Fruit fly (Drosophila melanogaster) whole organism, embryonic: ENCODE measurements around the gene slow.

ENCODE experiments used
- Bdp1 ChIP-seq: fragments of 200-800 bp; sonication (Bioruptor generic); optimal IDR thresholded peaks from 3 replicates; lab custom pipeline; 2016; ENCODE audit warnings: missing biosample characterization, missing genetic modification characterization
- CG10321 ChIP-seq: fragments of 200-800 bp; sonication (Bioruptor generic); IDR thresholded peaks from 2 replicates; pipeline ENCODE4 v1.3.6; 2022; ENCODE audit warnings: missing biosample characterization, missing genetic modification characterization
- CG10366 ChIP-seq: fragments of 200-800 bp; sonication (Bioruptor generic); IDR thresholded peaks from 2 replicates; pipeline ENCODE4 v1.3.6; 2022; ENCODE audit warnings: missing biosample characterization, missing genetic modification characterization
- CG11504 ChIP-seq: fragments of 200-800 bp; sonication (Bioruptor generic); optimal IDR thresholded peaks from 3 replicates; lab custom pipeline; 2019; ENCODE audit warnings: missing biosample characterization, mild to moderate bottlenecking, missing genetic modification characterization, moderate library complexity
- CG15514 ChIP-seq: fragments of 200-800 bp; sonication (Bioruptor generic); optimal IDR thresholded peaks from 3 replicates; lab custom pipeline; 2017; ENCODE audit warnings: missing biosample characterization, missing genetic modification characterization, mild to moderate bottlenecking, moderate library complexity, missing genetic modification reagents
- CG15601 ChIP-seq: fragments of 200-800 bp; sonication (Bioruptor generic); optimal IDR thresholded peaks from 3 replicates; lab custom pipeline; 2019; ENCODE audit warnings: missing biosample characterization, mild to moderate bottlenecking, missing genetic modification characterization, moderate library complexity
- CG1603 ChIP-seq: fragments of 200-800 bp; sonication (Bioruptor generic); optimal IDR thresholded peaks from 2 replicates; lab custom pipeline; 2019; ENCODE audit warnings: missing biosample characterization, mild to moderate bottlenecking, missing genetic modification characterization, moderate library complexity
- CG17568 ChIP-seq: fragments of 200-800 bp; sonication (Bioruptor generic); optimal IDR thresholded peaks from 2 replicates; lab custom pipeline; 2018; ENCODE audit warnings: missing biosample characterization, mild to moderate bottlenecking, missing genetic modification characterization, moderate library complexity
- CG18262 ChIP-seq: fragments of 200-800 bp; optimal IDR thresholded peaks from 3 replicates; lab custom pipeline; 2019; ENCODE audit warnings: missing biosample characterization, mild to moderate bottlenecking, missing genetic modification characterization, moderate library complexity
- CG1832 ChIP-seq: fragments of 200-800 bp; sonication (Bioruptor generic); optimal IDR thresholded peaks from 2 replicates; lab custom pipeline; 2017; ENCODE audit warnings: missing biosample characterization, mild to moderate bottlenecking, missing genetic modification characterization, inconsistent platforms
- CG4360 ChIP-seq: fragments of 200-800 bp; sonication (Bioruptor generic); IDR thresholded peaks from 2 replicates; pipeline ENCODE4 v1.3.6; 2022; ENCODE audit warnings: missing biosample characterization, missing genetic modification characterization
- CG4820 ChIP-seq: fragments of 200-800 bp; sonication (Bioruptor generic); optimal IDR thresholded peaks from 3 replicates; lab custom pipeline; 2016; ENCODE audit warnings: missing biosample characterization, missing genetic modification characterization
- CG8359 ChIP-seq: fragments of 200-800 bp; sonication (Bioruptor generic); optimal IDR thresholded peaks from 2 replicates; lab custom pipeline; 2017; ENCODE audit warnings: missing biosample characterization, mild to moderate bottlenecking, missing genetic modification characterization, borderline replicate concordance
- CHES-1-like ChIP-seq: fragments of 200-800 bp; sonication (Bioruptor generic); optimal IDR thresholded peaks from 2 replicates; lab custom pipeline; 2016; ENCODE audit warnings: missing biosample characterization, missing genetic modification characterization
- Fer3 ChIP-seq: fragments of 200-800 bp; sonication (Bioruptor generic); optimal IDR thresholded peaks from 2 replicates; lab custom pipeline; 2018; ENCODE audit warnings: missing biosample characterization, mild to moderate bottlenecking, missing genetic modification characterization, moderate library complexity
- HLH3B ChIP-seq: fragments of 200-800 bp; sonication (Bioruptor generic); IDR thresholded peaks from 2 replicates; pipeline ENCODE4 v1.3.6; 2022; ENCODE audit warnings: missing biosample characterization, missing genetic modification characterization
- Hr78 ChIP-seq, 2 experiments: fragments of 200-800 bp in 1 of 2; fragments of >200 bp in 1 of 2; sonication (Bioruptor generic) in 1 of 2; optimal IDR thresholded peaks; 2 replicates each; lab custom pipeline; 2017 to 2019; ENCODE audit warnings: missing biosample characterization in 2 of 2, missing genetic modification characterization in 2 of 2, mild to moderate bottlenecking in 1 of 2, moderate library complexity in 1 of 2
- MESR4 ChIP-seq: fragments of 200-800 bp; sonication (Bioruptor generic); optimal IDR thresholded peaks from 2 replicates; lab custom pipeline; 2018; ENCODE audit warnings: missing biosample characterization, mild to moderate bottlenecking, missing genetic modification characterization, moderate library complexity
- Myb ChIP-seq: fragments of 200-800 bp; sonication (Bioruptor generic); optimal IDR thresholded peaks from 2 replicates; lab custom pipeline; 2016; ENCODE audit warnings: missing biosample characterization, missing genetic modification characterization
- NK7.1 ChIP-seq: fragments of 200-800 bp; sonication (Bioruptor generic); optimal IDR thresholded peaks from 3 replicates; lab custom pipeline; 2016; ENCODE audit warnings: missing biosample characterization, missing genetic modification characterization
- Xrp1 ChIP-seq: fragments of 200-800 bp; sonication (Bioruptor generic); IDR thresholded peaks from 2 replicates; pipeline ENCODE4 v1.3.6; 2022; ENCODE audit warnings: missing biosample characterization, missing genetic modification characterization
- az2 ChIP-seq: fragments of 200-800 bp; sonication (Bioruptor generic); optimal IDR thresholded peaks from 3 replicates; lab custom pipeline; 2016; ENCODE audit warnings: missing biosample characterization, missing genetic modification characterization
- btn ChIP-seq: fragments of 200-800 bp; sonication (Bioruptor generic); optimal IDR thresholded peaks from 2 replicates; lab custom pipeline; 2016; ENCODE audit warnings: missing biosample characterization, missing genetic modification characterization
- chinmo ChIP-seq: fragments of 200-800 bp; sonication (Bioruptor generic); IDR thresholded peaks from 4 replicates; pipeline ENCODE4 v1.3.6; 2022; ENCODE audit warnings: missing biosample characterization, missing genetic modification characterization; ENCODE audit not compliant: partially characterized antibody
- danr ChIP-seq: fragments of 200-800 bp; sonication (Bioruptor generic); IDR thresholded peaks from 2 replicates; pipeline ENCODE4 v1.3.6; 2022; ENCODE audit warnings: missing biosample characterization, missing genetic modification characterization
- disco-r ChIP-seq: fragments of 200-800 bp; sonication (Bioruptor generic); optimal IDR thresholded peaks from 2 replicates; lab custom pipeline; 2016; ENCODE audit warnings: missing biosample characterization, missing genetic modification characterization
- dmrt99B ChIP-seq: fragments of 200-800 bp; sonication (Bioruptor generic); optimal IDR thresholded peaks from 2 replicates; lab custom pipeline; 2018; ENCODE audit warnings: missing biosample characterization, mild to moderate bottlenecking, missing genetic modification characterization, moderate library complexity
- eve ChIP-seq, 2 experiments: fragments of >200 bp; optimal IDR thresholded peaks; 2 replicates each; lab custom pipeline; 2017; ENCODE audit warnings: missing biosample characterization in 2 of 2, missing genetic modification characterization in 2 of 2
- ewg ChIP-seq: fragments of 200-800 bp; sonication (Bioruptor generic); optimal IDR thresholded peaks from 3 replicates; lab custom pipeline; 2017; ENCODE audit warnings: mild to moderate bottlenecking, missing biosample characterization, missing genetic modification reagents, missing genetic modification characterization
- gfzf ChIP-seq: fragments of 200-800 bp; sonication (Bioruptor generic); optimal IDR thresholded peaks from 2 replicates; lab custom pipeline; 2016; ENCODE audit warnings: missing biosample characterization, mild to moderate bottlenecking, missing genetic modification characterization, moderate library complexity
- grn ChIP-seq: fragments of 200-800 bp; sonication (Bioruptor generic); optimal IDR thresholded peaks from 3 replicates; lab custom pipeline; 2017; ENCODE audit warnings: missing biosample characterization, missing genetic modification characterization
- hb ChIP-seq: fragments of 200-800 bp; sonication (Bioruptor generic); IDR thresholded peaks from 3 replicates; pipeline ENCODE4 v1.3.6; 2022; ENCODE audit warnings: missing biosample characterization, missing genetic modification characterization; ENCODE audit not compliant: partially characterized antibody
- hkb ChIP-seq, 2 experiments: fragments of 200-800 bp in 1 of 2; fragments of >200 bp in 1 of 2; sonication (Bioruptor generic) in 1 of 2; IDR thresholded peaks in 1 of 2; optimal IDR thresholded peaks in 1 of 2; 2 replicates each; pipeline versions ENCODE4 v1.3.6 to Lab custom; 2017 to 2022; ENCODE audit warnings: missing biosample characterization in 1 of 2, missing genetic modification characterization in 1 of 2
- lmd ChIP-seq: fragments of 200-800 bp; sonication (Bioruptor generic); IDR thresholded peaks from 2 replicates; pipeline ENCODE4 v1.3.6; 2022; ENCODE audit warnings: missing biosample characterization, missing genetic modification characterization
- luna ChIP-seq: fragments of 200-800 bp; sonication (Bioruptor generic); optimal IDR thresholded peaks from 2 replicates; lab custom pipeline; 2016; ENCODE audit warnings: missing biosample characterization, missing genetic modification characterization
- mirr ChIP-seq: fragments of 200-800 bp; sonication (Bioruptor generic); optimal IDR thresholded peaks from 3 replicates; lab custom pipeline; 2018; ENCODE audit warnings: missing biosample characterization, mild to moderate bottlenecking, missing genetic modification characterization
- p53 ChIP-seq: fragments of 200-800 bp; sonication (Bioruptor generic); optimal IDR thresholded peaks from 2 replicates; lab custom pipeline; 2016; ENCODE audit warnings: missing biosample characterization, missing genetic modification characterization
- prd ChIP-seq, 3 experiments: fragments of >200 bp in 2 of 3; fragments of 200-800 bp in 1 of 3; sonication (Bioruptor generic) in 1 of 3; optimal IDR thresholded peaks in 2 of 3; IDR thresholded peaks in 1 of 3; 2 replicates in 2 of 3; 3 replicates in 1 of 3; pipeline versions ENCODE4 v1.3.6 to Lab custom; 2017 to 2022; ENCODE audit warnings: missing biosample characterization in 1 of 3, missing genetic modification characterization in 1 of 3
- sd ChIP-seq: fragments of 200-800 bp; sonication (Bioruptor generic); optimal IDR thresholded peaks from 3 replicates; lab custom pipeline; 2018; ENCODE audit warnings: missing biosample characterization, mild to moderate bottlenecking, missing genetic modification characterization, moderate library complexity
- sisA ChIP-seq: fragments of 200-800 bp; sonication (Bioruptor generic); IDR thresholded peaks from 2 replicates; pipeline ENCODE4 v1.3.6; 2022; ENCODE audit warnings: missing biosample characterization, missing genetic modification characterization
- so ChIP-seq: fragments of 200-800 bp; sonication (Bioruptor generic); IDR thresholded peaks from 3 replicates; pipeline ENCODE4 v1.3.6; 2022; ENCODE audit warnings: missing biosample characterization, missing genetic modification characterization
- sqz ChIP-seq: fragments of 200-800 bp; sonication (Bioruptor generic); optimal IDR thresholded peaks from 3 replicates; lab custom pipeline; 2018; ENCODE audit warnings: missing biosample characterization, mild to moderate bottlenecking, missing genetic modification characterization
- stc ChIP-seq: fragments of 200-800 bp; sonication (Bioruptor generic); IDR thresholded peaks from 2 replicates; pipeline ENCODE4 v1.3.6; 2022; ENCODE audit warnings: missing biosample characterization, missing genetic modification characterization
- ttk ChIP-seq: fragments of 200-800 bp; sonication (Bioruptor generic); IDR thresholded peaks from 2 replicates; pipeline ENCODE4 v2.1.2; 2022; ENCODE audit warnings: missing biosample characterization, missing genetic modification characterization

The slow gene

DNA sequence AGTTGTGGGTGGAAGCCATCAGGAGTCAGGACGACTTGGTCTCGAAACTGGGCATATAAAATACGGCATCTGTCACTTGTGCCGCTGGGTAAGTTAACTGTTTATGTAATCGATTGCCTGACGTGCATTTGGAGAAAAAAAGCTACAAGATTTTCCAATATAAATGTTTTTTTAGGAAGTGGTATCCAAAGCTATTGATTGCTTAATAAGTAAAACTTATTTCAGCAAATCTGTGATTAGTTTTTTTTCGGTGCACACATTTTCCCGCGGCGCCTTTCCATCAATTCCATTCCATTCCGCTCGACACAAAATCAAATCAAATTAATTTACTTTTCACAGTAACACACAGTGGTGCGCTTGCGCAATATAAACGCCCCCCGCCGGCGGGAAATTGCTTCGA, 44.7 kb upstream of the slow start (continued):
- TF ChIP-seq CG17568 (GFP tag; lab: Kevin White, UChicago) (no peak), CG18262 (tag; lab: Kevin White, UChicago) (no peak), gfzf (GFP tag; lab: Kevin White, UChicago) (no peak), dmrt99B (tag; lab: Kevin White, UChicago) (peak; percentile 0), Fer3 (tag; lab: Kevin White, UChicago) (no peak), ewg (GFP tag; lab: Kevin White, UChicago) (no peak), CG10321 (no peak), hkb (optimal IDR thresholded peaks at IDR 0.05; lab: Kevin White, UChicago) (no peak), hkb (GFP tag; IDR thresholded peaks at IDR 0.05; lab: Robert Waterston, UW) (peak; percentile 51; the same call in 1 of the 2 replicates), az2 (GFP tag; lab: Kevin White, UChicago) (no peak), CG15514 (GFP tag; lab: Kevin White, UChicago) (no peak), Bdp1 (GFP tag; lab: Kevin White, UChicago) (no peak), ttk (GFP tag; lab: Robert Waterston, UW) (peak; percentile 37; the same call in 1 of the 2 replicates), sisA (GFP tag; lab: Robert Waterston, UW) (0 out of 2 replicates have a peak, but pooled peaks have one; percentile 12), Myb (GFP tag; lab: Kevin White, UChicago) (no peak), HLH3B (GFP tag; lab: Robert Waterston, UW) (0 out of 2 replicates have a peak, but pooled peaks have one; percentile 11), CG8359 (no peak), mirr (GFP tag; lab: Kevin White, UChicago) (no peak), MESR4 (no peak), CG4360 (no peak), p53 (GFP tag; lab: Kevin White, UChicago) (no peak), CG11504 (tag; lab: Kevin White, UChicago) (peak; percentile 11), CG1832 (GFP tag; lab: Kevin White, UChicago) (no peak), danr (GFP tag; lab: Robert Waterston, UW) (no peak), CG4820 (GFP tag; lab: Kevin White, UChicago) (no peak), Xrp1 (GFP tag; lab: Robert Waterston, UW) (0 out of 2 replicates have a peak, but pooled peaks have one; percentile 23), lmd (GFP tag; lab: Robert Waterston, UW) (peak; percentile 25; the same call in 1 of the 2 replicates)

DNA sequence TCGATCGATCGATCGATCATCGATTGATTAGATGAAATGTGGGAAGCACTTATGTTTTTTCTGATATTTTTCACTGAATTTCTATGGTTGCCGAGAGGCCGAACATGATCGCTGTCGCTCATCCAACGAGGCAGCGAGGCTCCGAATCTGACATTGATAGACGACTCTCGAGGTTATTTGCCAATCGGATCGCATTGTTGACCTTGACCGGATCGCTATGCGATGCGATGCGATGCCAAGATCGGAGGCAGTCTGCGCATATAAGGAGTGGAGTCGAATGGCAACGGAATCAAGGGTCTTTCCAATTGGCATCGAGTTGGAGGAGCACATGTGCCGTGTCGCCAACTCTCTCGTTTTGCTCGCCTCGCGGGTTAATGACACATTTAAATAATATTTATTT, 44.0 kb upstream of the slow start:
- TF ChIP-seq chinmo = 0 out of 4 replicates have a peak, but pooled peaks have one; percentile 26
- no peak for TF ChIP-seq hb

DNA sequence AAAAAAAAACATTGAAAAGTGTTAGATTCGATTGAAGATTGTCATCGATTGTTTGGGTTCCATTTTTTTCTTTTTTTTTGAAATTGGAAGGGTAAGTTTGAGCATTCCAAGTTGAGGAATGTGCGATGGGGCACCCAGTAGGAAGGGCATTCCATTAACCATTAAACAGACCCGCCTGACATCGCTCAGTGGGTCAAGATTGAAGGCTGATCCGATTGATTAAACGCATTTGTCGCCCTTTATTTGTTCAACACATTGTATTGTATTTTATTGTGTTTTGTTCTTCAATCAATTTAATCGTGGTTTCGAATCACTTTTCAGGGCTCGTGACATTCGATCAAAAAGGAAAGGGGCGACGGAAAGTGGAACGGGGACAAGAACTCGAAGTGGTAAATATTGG, 43.2 kb upstream of the slow start:
- no peak for TF ChIP-seq prd (optimal IDR thresholded peaks at IDR 0.05; lab: Kevin White, UChicago)
- TF ChIP-seq prd (GFP tag; IDR thresholded peaks at IDR 0.05; lab: Robert Waterston, UW) = no peak
- no peak for TF ChIP-seq CHES-1-like
- no peak for TF ChIP-seq NK7.1 (GFP tag; lab: Kevin White, UChicago)
- peak; percentile 90 for TF ChIP-seq sd (tag; lab: Kevin White, UChicago)
- TF ChIP-seq btn (GFP tag; lab: Kevin White, UChicago) = no peak
- TF ChIP-seq luna = no peak
- peak; percentile 90 for TF ChIP-seq grn
- no peak for TF ChIP-seq so (GFP tag; lab: Robert Waterston, UW)
- TF ChIP-seq eve (GFP tag; optimal IDR thresholded peaks at IDR 0.05; lab: Kevin White, UChicago) = peak in 1 of 2 experiments; percentile 69
- peak; percentile 47 for TF ChIP-seq CG15601 (tag; lab: Kevin White, UChicago)
- no peak for TF ChIP-seq CG1603 (tag; lab: Kevin White, UChicago)
- peak; percentile 41 for TF ChIP-seq sqz (GFP tag; lab: Kevin White, UChicago)
- no peak for TF ChIP-seq CG10366 (GFP tag; lab: Robert Waterston, UW)
- peak in 1 of 2 experiments; percentile 58 for TF ChIP-seq Hr78 (GFP tag; optimal IDR thresholded peaks at IDR 0.05; lab: Kevin White, UChicago)
- no peak for TF ChIP-seq disco-r (GFP tag; lab: Kevin White, UChicago)
- no peak for TF ChIP-seq stc (GFP tag; lab: Robert Waterston, UW)
- TF ChIP-seq, all 482 proteins: peak for 6
